Fruit fly (Drosophila melanogaster) whole organism, embryonic: Measurements from ENCODE around the gene RluA-1.

Experiments
- Adf1 ChIP-seq: fragments of 200-800 bp; sonication (Bioruptor generic); IDR thresholded peaks from 2 replicates; pipeline ENCODE4 v1.3.6; 2022; ENCODE audit warnings: missing biosample characterization, missing genetic modification characterization
- Bdp1 ChIP-seq: fragments of 200-800 bp; sonication (Bioruptor generic); optimal IDR thresholded peaks from 3 replicates; lab custom pipeline; 2016; ENCODE audit warnings: missing biosample characterization, missing genetic modification characterization
- CG10267 ChIP-seq: fragments of 200-800 bp; sonication (Bioruptor generic); optimal IDR thresholded peaks from 2 replicates; lab custom pipeline; 2018; ENCODE audit warnings: missing biosample characterization, mild to moderate bottlenecking, missing genetic modification characterization, moderate library complexity
- CG10431 ChIP-seq: fragments of 200-800 bp; sonication (Bioruptor generic); optimal IDR thresholded peaks from 3 replicates; lab custom pipeline; 2018; ENCODE audit warnings: missing biosample characterization, mild to moderate bottlenecking, missing genetic modification characterization
- CG11560 ChIP-seq: fragments of 200-800 bp; sonication (Bioruptor generic); IDR thresholded peaks from 3 replicates; pipeline ENCODE4 v1.3.6; 2022; ENCODE audit warnings: missing biosample characterization, missing genetic modification characterization
- CG12155 ChIP-seq: fragments of 200-800 bp; sonication (Bioruptor generic); optimal IDR thresholded peaks from 3 replicates; lab custom pipeline; 2016; ENCODE audit warnings: missing biosample characterization, missing genetic modification characterization
- CG12391 ChIP-seq: fragments of 200-800 bp; sonication (Bioruptor generic); optimal IDR thresholded peaks from 3 replicates; lab custom pipeline; 2018; ENCODE audit warnings: missing biosample characterization, mild to moderate bottlenecking, missing genetic modification characterization, moderate library complexity
- CG13287 ChIP-seq: fragments of 200-800 bp; sonication (Bioruptor generic); IDR thresholded peaks from 2 replicates; pipeline ENCODE4 v1.3.6; 2022; ENCODE audit warnings: missing biosample characterization, missing genetic modification characterization; ENCODE audit not compliant: partially characterized antibody
- CG13424 ChIP-seq: fragments of 200-800 bp; sonication (Bioruptor generic); optimal IDR thresholded peaks from 2 replicates; lab custom pipeline; 2019; ENCODE audit warnings: missing biosample characterization, mild to moderate bottlenecking, missing genetic modification characterization, moderate library complexity
- CG14050 ChIP-seq: fragments of 200-800 bp; sonication (Bioruptor generic); IDR thresholded peaks from 3 replicates; pipeline ENCODE4 v1.3.6; 2022; ENCODE audit warnings: missing biosample characterization, missing genetic modification characterization
- CG15514 ChIP-seq: fragments of 200-800 bp; sonication (Bioruptor generic); optimal IDR thresholded peaks from 3 replicates; lab custom pipeline; 2017; ENCODE audit warnings: missing biosample characterization, missing genetic modification characterization, mild to moderate bottlenecking, moderate library complexity, missing genetic modification reagents
- CG1603 ChIP-seq: fragments of 200-800 bp; sonication (Bioruptor generic); optimal IDR thresholded peaks from 2 replicates; lab custom pipeline; 2019; ENCODE audit warnings: missing biosample characterization, mild to moderate bottlenecking, missing genetic modification characterization, moderate library complexity
- CG16813 ChIP-seq: fragments of 200-800 bp; sonication (Bioruptor generic); IDR thresholded peaks from 3 replicates; pipeline ENCODE4 v1.3.6; 2022; ENCODE audit warnings: missing biosample characterization, missing genetic modification characterization; ENCODE audit not compliant: partially characterized antibody
- CG16815 ChIP-seq: fragments of 200-800 bp; sonication (Bioruptor generic); optimal IDR thresholded peaks from 3 replicates; lab custom pipeline; 2017; ENCODE audit warnings: missing biosample characterization, mild to moderate bottlenecking, missing genetic modification characterization
- CG17912 ChIP-seq: fragments of 200-800 bp; sonication (Bioruptor generic); optimal IDR thresholded peaks from 2 replicates; lab custom pipeline; 2018; ENCODE audit warnings: missing biosample characterization, mild to moderate bottlenecking, missing genetic modification characterization
- CG2120 ChIP-seq: fragments of 200-800 bp; sonication (Bioruptor generic); optimal IDR thresholded peaks from 3 replicates; lab custom pipeline; 2016; ENCODE audit warnings: missing biosample characterization, missing genetic modification characterization
- CG2129 ChIP-seq: fragments of 200-800 bp; sonication (Bioruptor generic); IDR thresholded peaks from 2 replicates; pipeline ENCODE4 v1.3.6; 2022; ENCODE audit warnings: missing biosample characterization, missing genetic modification characterization; ENCODE audit not compliant: partially characterized antibody
- CG2712 ChIP-seq: fragments of 200-800 bp; optimal IDR thresholded peaks from 3 replicates; lab custom pipeline; 2019; ENCODE audit warnings: missing biosample characterization, mild to moderate bottlenecking, missing genetic modification characterization, moderate library complexity
- CG31365 ChIP-seq: fragments of 200-800 bp; sonication (Bioruptor generic); optimal IDR thresholded peaks from 2 replicates; lab custom pipeline; 2018; ENCODE audit warnings: missing biosample characterization, mild to moderate bottlenecking, missing genetic modification characterization
- CG32772 ChIP-seq: fragments of 200-800 bp; sonication (Bioruptor generic); IDR thresholded peaks from 2 replicates; pipeline ENCODE4 v1.3.6; 2022; ENCODE audit warnings: missing biosample characterization, missing genetic modification characterization
- CG3995 ChIP-seq: fragments of 200-800 bp; sonication (Bioruptor generic); optimal IDR thresholded peaks from 3 replicates; lab custom pipeline; 2016; ENCODE audit warnings: missing biosample characterization, missing genetic modification characterization
- CG6254 ChIP-seq: fragments of 200-800 bp; sonication (Bioruptor generic); optimal IDR thresholded peaks from 3 replicates; lab custom pipeline; 2017; ENCODE audit warnings: mild to moderate bottlenecking, missing biosample characterization, missing genetic modification reagents, missing genetic modification characterization
- CG6272 ChIP-seq: fragments of 200-800 bp; sonication (Bioruptor generic); IDR thresholded peaks from 2 replicates; pipeline ENCODE4 v1.3.6; 2022; ENCODE audit warnings: missing biosample characterization, missing genetic modification characterization
- CG6791 ChIP-seq: fragments of 200-800 bp; sonication (Bioruptor generic); IDR thresholded peaks from 3 replicates; pipeline ENCODE4 v1.3.6; 2022; ENCODE audit warnings: missing biosample characterization, missing genetic modification characterization; ENCODE audit not compliant: partially characterized antibody
- CG8478 ChIP-seq: fragments of >200 bp; optimal IDR thresholded peaks from 2 replicates; lab custom pipeline; 2018
- Chrac-16 ChIP-seq: fragments of 200-800 bp; sonication (Bioruptor generic); optimal IDR thresholded peaks from 3 replicates; lab custom pipeline; 2016; ENCODE audit warnings: missing biosample characterization, missing genetic modification characterization
- CoRest ChIP-seq: fragments of 200-800 bp; sonication (Bioruptor generic); optimal IDR thresholded peaks from 3 replicates; lab custom pipeline; 2018; ENCODE audit warnings: missing biosample characterization, mild to moderate bottlenecking, missing genetic modification characterization, moderate library complexity
- Dp ChIP-seq: fragments of 200-800 bp; sonication (Bioruptor generic); optimal IDR thresholded peaks from 2 replicates; lab custom pipeline; 2018; ENCODE audit warnings: missing biosample characterization, mild to moderate bottlenecking, missing genetic modification characterization, moderate library complexity
- MBD-R2 ChIP-seq: fragments of 200-800 bp; sonication (Bioruptor generic); IDR thresholded peaks from 2 replicates; pipeline ENCODE4 v1.3.6; 2022; ENCODE audit warnings: missing biosample characterization, missing genetic modification characterization
- Max ChIP-seq: fragments of 200-800 bp; sonication (Bioruptor generic); optimal IDR thresholded peaks from 2 replicates; lab custom pipeline; 2016; ENCODE audit warnings: missing biosample characterization, mild to moderate bottlenecking, missing genetic modification characterization
- Nf-YC ChIP-seq: fragments of 200-800 bp; optimal IDR thresholded peaks from 3 replicates; lab custom pipeline; 2019; ENCODE audit warnings: missing biosample characterization, mild to moderate bottlenecking, missing genetic modification characterization, moderate library complexity
- Sry-δ ChIP-seq: fragments of 200-800 bp; sonication (Bioruptor generic); optimal IDR thresholded peaks from 2 replicates; lab custom pipeline; 2016; ENCODE audit warnings: missing biosample characterization, missing genetic modification characterization
- Stat92E ChIP-seq, 3 experiments: fragments of >200 bp in 2 of 3; fragments of 200-800 bp in 1 of 3; sonication (Bioruptor generic) in 1 of 3; optimal IDR thresholded peaks; 2 replicates each; lab custom pipeline; 2017 to 2019; ENCODE audit warnings: missing biosample characterization in 3 of 3, missing genetic modification characterization in 3 of 3, mild to moderate bottlenecking in 1 of 3, moderate library complexity in 1 of 3
- Trl ChIP-seq, 3 experiments: fragments of >200 bp in 2 of 3; fragments of 200-800 bp in 1 of 3; sonication (Bioruptor generic) in 1 of 3; optimal IDR thresholded peaks; 2 replicates in 1 of 3; 3 replicates in 2 of 3; lab custom pipeline; 2016 to 2017; ENCODE audit warnings: missing biosample characterization in 1 of 3, missing genetic modification characterization in 1 of 3
- bbx ChIP-seq: fragments of 200-800 bp; sonication (Bioruptor generic); IDR thresholded peaks from 2 replicates; pipeline ENCODE4 v1.3.6; 2022; ENCODE audit warnings: missing biosample characterization, missing genetic modification characterization; ENCODE audit not compliant: partially characterized antibody
- bigmax ChIP-seq: fragments of 200-800 bp; sonication (Bioruptor generic); optimal IDR thresholded peaks from 2 replicates; lab custom pipeline; 2018; ENCODE audit warnings: missing biosample characterization, mild to moderate bottlenecking, missing genetic modification characterization
- ci ChIP-seq: fragments of 200-800 bp; sonication (Bioruptor generic); IDR thresholded peaks from 3 replicates; pipeline ENCODE4 v1.3.6; 2022; ENCODE audit warnings: missing biosample characterization, missing genetic modification characterization
- dmrt11E ChIP-seq: fragments of 200-800 bp; sonication (Bioruptor generic); optimal IDR thresholded peaks from 3 replicates; lab custom pipeline; 2018; ENCODE audit warnings: missing biosample characterization, mild to moderate bottlenecking, missing genetic modification characterization, moderate library complexity
- eve ChIP-seq, 2 experiments: fragments of >200 bp; optimal IDR thresholded peaks; 2 replicates each; lab custom pipeline; 2017; ENCODE audit warnings: missing biosample characterization in 2 of 2, missing genetic modification characterization in 2 of 2
- exex ChIP-seq: fragments of 200-800 bp; sonication (Bioruptor generic); optimal IDR thresholded peaks from 4 replicates; lab custom pipeline; 2018; ENCODE audit warnings: missing biosample characterization, mild to moderate bottlenecking, missing genetic modification characterization, moderate library complexity
- hb ChIP-seq: fragments of 200-800 bp; sonication (Bioruptor generic); IDR thresholded peaks from 3 replicates; pipeline ENCODE4 v1.3.6; 2022; ENCODE audit warnings: missing biosample characterization, missing genetic modification characterization; ENCODE audit not compliant: partially characterized antibody
- ken ChIP-seq: fragments of 200-800 bp; sonication (Bioruptor generic); IDR thresholded peaks from 3 replicates; pipeline ENCODE4 v1.3.6; 2022; ENCODE audit warnings: missing biosample characterization, missing genetic modification characterization
- kni ChIP-seq: fragments of 200-800 bp; sonication (Bioruptor generic); optimal IDR thresholded peaks from 3 replicates; lab custom pipeline; 2017; ENCODE audit warnings: mild to moderate bottlenecking, missing biosample characterization, missing genetic modification reagents, missing genetic modification characterization
- pfk ChIP-seq: fragments of 200-800 bp; sonication (Bioruptor generic); optimal IDR thresholded peaks from 2 replicates; lab custom pipeline; 2018; ENCODE audit warnings: missing biosample characterization, mild to moderate bottlenecking, missing genetic modification characterization, moderate library complexity
- phol ChIP-seq: fragments of 200-800 bp; sonication (Bioruptor generic); optimal IDR thresholded peaks from 3 replicates; lab custom pipeline; 2018; ENCODE audit warnings: missing biosample characterization, mild to moderate bottlenecking, missing genetic modification characterization, moderate library complexity
- sens ChIP-seq: fragments of 200-800 bp; sonication (Bioruptor generic); peaks from one replicate; lab custom pipeline; 2016; ENCODE audit warnings: missing biosample characterization, missing genetic modification characterization
- sens-2 ChIP-seq: fragments of 200-800 bp; sonication (Bioruptor generic); IDR thresholded peaks from 2 replicates; pipeline ENCODE4 v1.3.6; 2022; ENCODE audit warnings: missing biosample characterization, missing genetic modification characterization
- unc-4 ChIP-seq: fragments of 200-800 bp; sonication (Bioruptor generic); IDR thresholded peaks from 2 replicates; pipeline ENCODE4 v1.3.6; 2022; ENCODE audit warnings: missing biosample characterization, missing genetic modification characterization; ENCODE audit not compliant: partially characterized antibody
- zfh2 ChIP-seq: fragments of 200-800 bp; sonication (Bioruptor generic); optimal IDR thresholded peaks from 2 replicates; lab custom pipeline; 2016; ENCODE audit warnings: missing biosample characterization, missing genetic modification characterization

Gene RluA-1

DNA sequence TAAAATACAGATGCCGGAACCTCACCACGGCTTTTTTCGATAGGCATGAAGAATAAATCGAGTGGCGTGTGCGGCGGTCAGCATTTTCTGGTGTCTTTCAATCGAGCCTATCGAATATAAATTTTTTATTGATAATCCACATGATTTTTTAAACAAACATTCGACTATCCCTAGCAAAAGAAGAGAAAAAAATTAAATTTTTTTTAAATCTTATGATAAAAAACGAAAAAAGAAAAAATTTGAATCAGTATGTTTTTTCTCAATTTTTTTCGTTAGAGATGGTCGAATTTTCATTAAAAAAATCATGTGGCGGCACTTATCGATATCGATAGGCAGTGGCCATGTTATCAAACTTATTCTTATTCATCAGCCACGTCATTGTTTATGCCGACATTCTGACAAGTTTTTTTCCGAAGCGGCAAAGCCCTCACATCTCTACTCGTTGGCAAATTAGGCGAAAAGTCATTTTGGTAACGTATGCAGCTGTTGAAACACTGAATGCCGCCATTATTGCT, 47.6 kb downstream of the RluA-1 start, which contains the start of the genes SmB and KdelR (continued):
- TF ChIP-seq CG1603 (tag; lab: Kevin White, UChicago) (peak; percentile 16), unc-4 (GFP tag; lab: Robert Waterston, UW) (peak; percentile 83), Stat92E (GFP tag; optimal IDR thresholded peaks at IDR 0.05; lab: Kevin White, UChicago) (peak in 1 of 3 experiments; percentile 7), CG6272 (GFP tag; lab: Robert Waterston, UW) (0 out of 2 replicates have a peak, but pooled peaks have one; percentile 30), CG13424 (tag; lab: Kevin White, UChicago) (peak; percentile 7), sens (peak; percentile 81), CG10267 (peak; percentile 73), CG3995 (GFP tag; lab: Kevin White, UChicago) (peak; percentile 21), pfk (peak; percentile 25), exex (tag; lab: Kevin White, UChicago) (peak; percentile 19), ken (GFP tag; lab: Robert Waterston, UW) (no peak), CG31365 (tag; lab: Kevin White, UChicago) (no peak), Bdp1 (GFP tag; lab: Kevin White, UChicago) (no peak), CG13287 (GFP tag; lab: Robert Waterston, UW) (peak; percentile 92), Nf-YC (peak; percentile 60), bigmax (no peak), CG2129 (GFP tag; lab: Robert Waterston, UW) (peak; percentile 31; the same call in 1 of the 2 replicates), CG17912 (GFP tag; lab: Kevin White, UChicago) (no peak), CG12391 (tag; lab: Kevin White, UChicago) (peak; percentile 59), kni (GFP tag; lab: Kevin White, UChicago) (no peak), CG12155 (GFP tag; lab: Kevin White, UChicago) (peak; percentile 52), CG2712 (tag; lab: Kevin White, UChicago) (peak; percentile 61), CG16815 (GFP tag; lab: Kevin White, UChicago) (no peak), ci (no peak), Chrac-16 (GFP tag; lab: Kevin White, UChicago) (peak; percentile 7), CG10431 (peak; percentile 20), CG16813 (GFP tag; lab: Robert Waterston, UW) (peak; percentile 82), CG6254 (no peak), Adf1 (GFP tag; lab: Robert Waterston, UW) (peak; percentile 18; the same call in 1 of the 2 replicates), CG14050 (GFP tag; lab: Robert Waterston, UW) (no peak), Dp (GFP tag; lab: Kevin White, UChicago) (peak; percentile 55), MBD-R2 (GFP tag; lab: Robert Waterston, UW) (peak; percentile 55), CG11560 (tag; lab: Robert Waterston, UW) (peak; percentile 98), zfh2 (GFP tag; lab: Kevin White, UChicago) (no peak), Sry-δ (GFP tag; lab: Kevin White, UChicago) (peak; percentile 89), CG6791 (GFP tag; lab: Robert Waterston, UW) (peak; percentile 77), Max (GFP tag; lab: Kevin White, UChicago) (peak; percentile 64), CG32772 (GFP tag; lab: Robert Waterston, UW) (no peak; the same call in 1 of the 2 replicates), bbx (GFP tag; lab: Robert Waterston, UW) (peak; percentile 66), CG2120 (GFP tag; lab: Kevin White, UChicago) (peak; percentile 51), CG15514 (peak; percentile 66), sens-2 (no peak), hb (peak; percentile 90), CoRest (tag; lab: Kevin White, UChicago) (peak; percentile 16), phol (tag; lab: Kevin White, UChicago) (peak; percentile 83), CG8478 (lab: Kevin White, UChicago) (no peak), eve (GFP tag; optimal IDR thresholded peaks at IDR 0.05; lab: Kevin White, UChicago) (no peak), Trl (optimal IDR thresholded peaks at IDR 0.05; lab: Kevin White, UChicago) (no peak), Trl (GFP tag; optimal IDR thresholded peaks at IDR 0.05; lab: Kevin White, UChicago) (peak; percentile 24), dmrt11E (no peak)
